Fruit fly (Drosophila melanogaster): Measurements from ENCODE around the gene alpha-Man-Ib.

Gene alpha-Man-Ib

dm6 chr3R:29062717-29063206 is 49.9 kb downstream of the alpha-Man-Ib start, which contains the start of the genes Cul5 and Bicra (continued):
- TF ChIP-seq z (GFP tag; IDR thresholded peaks at IDR 0.05) (no peak), CG7556 (GFP tag; optimal IDR thresholded peaks at IDR 0.05) (no peak), CG34376 (GFP tag; optimal IDR thresholded peaks at IDR 0.05) (peak; percentile 35), bbx (GFP tag; IDR thresholded peaks at IDR 0.05; ENCODE audit: partially characterized antibody) (peak; percentile 95), CG10979 (tag; optimal IDR thresholded peaks at IDR 0.05) (no peak), CG17829 (tag; optimal IDR thresholded peaks at IDR 0.05) (no peak), YL-1 (GFP tag; optimal IDR thresholded peaks at IDR 0.05) (peak; percentile 91), CG10267 (tag; optimal IDR thresholded peaks at IDR 0.05) (peak; percentile 96), Dref (GFP tag; IDR thresholded peaks at IDR 0.05) (peak; percentile 96), p53 (GFP tag; optimal IDR thresholded peaks at IDR 0.05) (no peak), CG17361 (GFP tag; IDR thresholded peaks at IDR 0.05) (no peak), bab2 (GFP tag; optimal IDR thresholded peaks at IDR 0.05) (no peak), Mad (GFP tag; optimal IDR thresholded peaks at IDR 0.05) (no peak), ranshi (GFP tag; IDR thresholded peaks at IDR 0.05) (no peak), CG10543 (GFP tag; optimal IDR thresholded peaks at IDR 0.05) (no peak), Antp (GFP tag; optimal IDR thresholded peaks at IDR 0.05) (peak; percentile 3), wek (GFP tag; optimal IDR thresholded peaks at IDR 0.05) (peak; percentile 48), Sry-δ (GFP tag; optimal IDR thresholded peaks at IDR 0.05) (peak; percentile 80), Nf-YB (GFP tag; optimal IDR thresholded peaks at IDR 0.05) (no peak), CG15479 (GFP tag; optimal IDR thresholded peaks at IDR 0.05) (no peak), CG7786 (GFP tag; optimal IDR thresholded peaks at IDR 0.05) (no peak), dpn (GFP tag; optimal IDR thresholded peaks at IDR 0.05) (peak in 1 of 2 experiments; percentile 5), Opbp (GFP tag; IDR thresholded peaks at IDR 0.05; ENCODE audit: partially characterized antibody) (peak; percentile 93), CoRest (tag; optimal IDR thresholded peaks at IDR 0.05) (no peak), CG4820 (GFP tag; optimal IDR thresholded peaks at IDR 0.05) (no peak), CG1832 (GFP tag; optimal IDR thresholded peaks at IDR 0.05) (no peak), fu2 (GFP tag; optimal IDR thresholded peaks at IDR 0.05) (no peak), salm (tag; optimal IDR thresholded peaks at IDR 0.05) (no peak), CG11456 (GFP tag; IDR thresholded peaks at IDR 0.05) (peak; percentile 3; the same call in 1 of the 3 replicates), CG4360 (GFP tag; IDR thresholded peaks at IDR 0.05) (peak; percentile 48; the same call in 1 of the 2 replicates), kay (GFP tag; optimal IDR thresholded peaks at IDR 0.05) (no peak), CG6654 (GFP tag; optimal IDR thresholded peaks at IDR 0.05) (no peak), row (GFP tag; IDR thresholded peaks at IDR 0.05) (no peak), gem (tag; optimal IDR thresholded peaks at IDR 0.05) (no peak), CG14667 (GFP tag; IDR thresholded peaks at IDR 0.05) (no peak), CG11696 (GFP tag; IDR thresholded peaks at IDR 0.05) (no peak), Rx (GFP tag; IDR thresholded peaks at IDR 0.05) (no peak), CG34224 (GFP tag; IDR thresholded peaks at IDR 0.05; ENCODE audit: partially characterized antibody) (no peak; the same call in 1 of the 3 replicates), CG13123 (GFP tag; optimal IDR thresholded peaks at IDR 0.05) (no peak), gsb-n (tag; optimal IDR thresholded peaks at IDR 0.05) (no peak), CG14710 (tag; optimal IDR thresholded peaks at IDR 0.05) (no peak), BEAF-32 (GFP tag; optimal IDR thresholded peaks at IDR 0.05) (peak; percentile 87), CG13775 (GFP tag; optimal IDR thresholded peaks at IDR 0.05) (no peak), her (GFP tag; optimal IDR thresholded peaks at IDR 0.05) (peak; percentile 4), Bgb (GFP tag; IDR thresholded peaks at IDR 0.05; ENCODE audit: partially characterized antibody) (no peak; the same call in 1 of the 2 replicates), CG10321 (GFP tag; IDR thresholded peaks at IDR 0.05) (no peak), Eip74EF (GFP tag; optimal IDR thresholded peaks at IDR 0.05) (no peak), repo (GFP tag; optimal IDR thresholded peaks at IDR 0.05) (no peak), chif (GFP tag; optimal IDR thresholded peaks at IDR 0.05) (no peak), az2 (GFP tag; optimal IDR thresholded peaks at IDR 0.05) (no peak), CG18764 (GFP tag; optimal IDR thresholded peaks at IDR 0.05) (no peak)
